Worm (Caenorhabditis elegans) whole organism, L1 larva: ENCODE data around the gene del-2.

ENCODE experiments used
- C16A3.4 ChIP-seq: fragments of 150-350 bp; optimal IDR thresholded peaks from 2 replicates; lab custom pipeline; 2014; ENCODE audit warnings: missing biosample characterization, missing genetic modification characterization
- C34B4.2 ChIP-seq: sonication (generic microtip); optimal IDR thresholded peaks from 2 replicates; lab custom pipeline; 2017; ENCODE audit warnings: mild to moderate bottlenecking, missing genetic modification characterization, missing compliant biosample characterization
- aha-1 ChIP-seq: fragments of 150-350 bp; optimal IDR thresholded peaks from 2 replicates; lab custom pipeline; 2014; ENCODE audit warnings: missing biosample characterization, missing genetic modification characterization
- aly-2 ChIP-seq: fragments of 150-350 bp; optimal IDR thresholded peaks from 2 replicates; lab custom pipeline; 2014; ENCODE audit warnings: missing biosample characterization, missing genetic modification characterization
- ama-1 ChIP-seq: fragments of 150-350 bp; optimal IDR thresholded peaks from 2 replicates; lab custom pipeline; 2014
- blmp-1 ChIP-seq: fragments of 150-350 bp; optimal IDR thresholded peaks from 2 replicates; lab custom pipeline; 2014; ENCODE audit warnings: missing biosample characterization, missing genetic modification characterization
- ceh-88 ChIP-seq: fragments of 200-800 bp; sonication (Bioruptor generic); IDR thresholded peaks from 2 replicates; pipeline ENCODE4 v1.3.6; 2022; ENCODE audit warnings: missing genetic modification characterization, missing compliant biosample characterization
- ceh-90 ChIP-seq: sonication (generic microtip); optimal IDR thresholded peaks from 2 replicates; lab custom pipeline; 2016; ENCODE audit warnings: missing genetic modification characterization, missing compliant biosample characterization
- dpl-1 ChIP-seq, 3 experiments: fragments of 150-350 bp in 2 of 3; sonication (generic microtip) in 1 of 3; optimal IDR thresholded peaks; 2 replicates each; lab custom pipeline; 2014 to 2017; ENCODE audit warnings: missing biosample characterization in 3 of 3, missing genetic modification characterization in 3 of 3, missing genetic modification reagents in 3 of 3
- dsc-1 ChIP-seq: sonication (generic microtip); optimal IDR thresholded peaks from 2 replicates; lab custom pipeline; 2016; ENCODE audit warnings: mild to moderate bottlenecking, missing genetic modification characterization, missing compliant biosample characterization
- efl-1 ChIP-seq, 4 experiments: fragments of 150-350 bp; optimal IDR thresholded peaks in 3 of 4; peaks in 1 of 4; 1 replicate in 1 of 4; 2 replicates in 3 of 4; lab custom pipeline; 2014; ENCODE audit warnings: missing biosample characterization in 2 of 4, missing genetic modification characterization in 2 of 4, missing genetic modification reagents in 2 of 4
- efl-3 ChIP-seq: fragments of 200-800 bp; sonication (Bioruptor generic); optimal IDR thresholded peaks from 2 replicates; lab custom pipeline; 2018; ENCODE audit warnings: mild to moderate bottlenecking, missing genetic modification characterization, missing compliant biosample characterization
- egl-27 ChIP-seq, 2 experiments: fragments of 150-350 bp in 1 of 2; sonication (generic microtip); optimal IDR thresholded peaks; 3 replicates each; lab custom pipeline; 2017 to 2018; ENCODE audit warnings: missing biosample characterization in 2 of 2, missing genetic modification characterization in 2 of 2, missing genetic modification reagents in 2 of 2
- elt-3 ChIP-seq, 6 experiments: fragments of 150-350 bp in 1 of 6; sonication (generic microtip); optimal IDR thresholded peaks; 2 replicates each; lab custom pipeline; 2017 to 2018; ENCODE audit warnings: missing biosample characterization in 6 of 6, missing genetic modification characterization in 6 of 6, inconsistent platforms in 1 of 6
- ets-5 ChIP-seq: fragments of 200-800 bp; sonication (Bioruptor generic); IDR thresholded peaks from 2 replicates; pipeline ENCODE4 v1.3.6; 2022; ENCODE audit warnings: missing genetic modification characterization, missing compliant biosample characterization
- fkh-10 ChIP-seq: sonication (generic microtip); optimal IDR thresholded peaks from 2 replicates; lab custom pipeline; 2017; ENCODE audit warnings: missing biosample characterization, missing genetic modification reagents, missing genetic modification characterization
- fkh-4 ChIP-seq: sonication (generic microtip); optimal IDR thresholded peaks from 2 replicates; lab custom pipeline; 2016; ENCODE audit warnings: missing compliant biosample characterization, missing genetic modification characterization, borderline replicate concordance
- fkh-8 ChIP-seq: sonication (generic microtip); optimal IDR thresholded peaks from 2 replicates; lab custom pipeline; 2016; ENCODE audit warnings: mild to moderate bottlenecking, missing genetic modification characterization, missing compliant biosample characterization
- grh-1 ChIP-seq: fragments of 200-800 bp; sonication (Bioruptor generic); IDR thresholded peaks from 2 replicates; pipeline ENCODE4 v1.3.6; 2022; ENCODE audit warnings: missing genetic modification reagents, missing genetic modification characterization, missing compliant biosample characterization
- hlh-4 ChIP-seq: sonication (generic microtip); optimal IDR thresholded peaks from 2 replicates; lab custom pipeline; 2016; ENCODE audit warnings: mild to moderate bottlenecking, missing genetic modification characterization, missing compliant biosample characterization
- lin-14 ChIP-seq: fragments of 200-800 bp; sonication (Bioruptor generic); optimal IDR thresholded peaks from 2 replicates; lab custom pipeline; 2018; ENCODE audit warnings: mild to moderate bottlenecking, missing genetic modification characterization, moderate library complexity, missing compliant biosample characterization
- lin-35 ChIP-seq, 2 experiments: fragments of 150-350 bp; optimal IDR thresholded peaks; 2 replicates each; lab custom pipeline; 2014; ENCODE audit warnings: missing biosample characterization in 2 of 2, missing genetic modification characterization in 2 of 2, missing genetic modification reagents in 2 of 2
- lin-39 ChIP-seq: fragments of 150-350 bp; optimal IDR thresholded peaks from 2 replicates; lab custom pipeline; 2014; ENCODE audit warnings: missing biosample characterization, missing genetic modification reagents, missing genetic modification characterization
- lir-3 ChIP-seq: sonication (generic microtip); optimal IDR thresholded peaks from 2 replicates; lab custom pipeline; 2016; ENCODE audit warnings: mild to moderate bottlenecking, missing genetic modification characterization, moderate library complexity, missing compliant biosample characterization; ENCODE audit not compliant: poor library complexity
- mab-9 ChIP-seq: fragments of 200-800 bp; sonication (Bioruptor generic); IDR thresholded peaks from 2 replicates; pipeline ENCODE4 v1.3.6; 2022; ENCODE audit warnings: missing genetic modification reagents, missing genetic modification characterization, missing compliant biosample characterization
- mep-1 ChIP-seq: fragments of 150-350 bp; optimal IDR thresholded peaks from 2 replicates; lab custom pipeline; 2014; ENCODE audit warnings: missing biosample characterization, missing genetic modification characterization
- nhr-12 ChIP-seq: sonication (generic microtip); optimal IDR thresholded peaks from 2 replicates; lab custom pipeline; 2017; ENCODE audit warnings: missing biosample characterization, missing genetic modification characterization
- nhr-20 ChIP-seq: sonication (generic microtip); optimal IDR thresholded peaks from 2 replicates; lab custom pipeline; 2016; ENCODE audit warnings: mild to moderate bottlenecking, missing genetic modification characterization, missing compliant biosample characterization
- nhr-237 ChIP-seq: fragments of 150-350 bp; optimal IDR thresholded peaks from 2 replicates; lab custom pipeline; 2014; ENCODE audit warnings: missing biosample characterization, missing genetic modification characterization
- nhr-28 ChIP-seq: fragments of 150-350 bp; optimal IDR thresholded peaks from 2 replicates; lab custom pipeline; 2014; ENCODE audit warnings: missing biosample characterization, missing genetic modification characterization
- nhr-71 ChIP-seq: sonication (generic microtip); optimal IDR thresholded peaks from 2 replicates; lab custom pipeline; 2016; ENCODE audit warnings: mild to moderate bottlenecking, missing genetic modification characterization, moderate library complexity, missing compliant biosample characterization
- nhr-77 ChIP-seq: fragments of 150-350 bp; optimal IDR thresholded peaks from 2 replicates; lab custom pipeline; 2014; ENCODE audit warnings: missing biosample characterization, missing genetic modification characterization
- nhr-85 ChIP-seq: sonication (generic microtip); peaks from one replicate; lab custom pipeline; 2016; ENCODE audit warnings: missing genetic modification characterization, inconsistent platforms, missing compliant biosample characterization
- nhr-90 ChIP-seq: sonication (generic microtip); optimal IDR thresholded peaks from 2 replicates; lab custom pipeline; 2016; ENCODE audit warnings: mild to moderate bottlenecking, missing genetic modification characterization, missing compliant biosample characterization; ENCODE audit not compliant: poor library complexity
- pag-3 ChIP-seq: sonication (generic microtip); optimal IDR thresholded peaks from 2 replicates; lab custom pipeline; 2017; ENCODE audit warnings: missing genetic modification characterization, mild to moderate bottlenecking, missing compliant biosample characterization, antibody characterized with exemption, borderline replicate concordance; ENCODE audit not compliant: insufficient read depth
- snu-23 ChIP-seq: sonication (generic microtip); optimal IDR thresholded peaks from 2 replicates; lab custom pipeline; 2016; ENCODE audit warnings: missing genetic modification characterization, missing compliant biosample characterization
- tbx-2 ChIP-seq: sonication (generic microtip); optimal IDR thresholded peaks from 2 replicates; lab custom pipeline; 2016; ENCODE audit warnings: missing genetic modification characterization, missing compliant biosample characterization
- tlp-1 ChIP-seq: fragments of 150-350 bp; optimal IDR thresholded peaks from 2 replicates; lab custom pipeline; 2014; ENCODE audit warnings: missing biosample characterization, missing genetic modification characterization
- unc-130 ChIP-seq: fragments of 150-350 bp; optimal IDR thresholded peaks from 2 replicates; lab custom pipeline; 2017; ENCODE audit warnings: missing biosample characterization, missing genetic modification characterization, inconsistent platforms
- unc-86 ChIP-seq: sonication (generic microtip); optimal IDR thresholded peaks from 2 replicates; lab custom pipeline; 2016; ENCODE audit warnings: missing genetic modification characterization, missing compliant biosample characterization
- vab-15 ChIP-seq: sonication (generic microtip); optimal IDR thresholded peaks from 2 replicates; lab custom pipeline; 2017; ENCODE audit warnings: missing genotype, mild to moderate bottlenecking, missing genetic modification characterization, missing compliant biosample characterization
- xbp-1 ChIP-seq: sonication (generic microtip); optimal IDR thresholded peaks from 2 replicates; lab custom pipeline; 2016; ENCODE audit warnings: missing genetic modification characterization, missing compliant biosample characterization
- ztf-4 ChIP-seq: fragments of 150-350 bp; optimal IDR thresholded peaks from 2 replicates; lab custom pipeline; 2014; ENCODE audit warnings: missing biosample characterization, missing genetic modification characterization

The del-2 gene

DNA sequence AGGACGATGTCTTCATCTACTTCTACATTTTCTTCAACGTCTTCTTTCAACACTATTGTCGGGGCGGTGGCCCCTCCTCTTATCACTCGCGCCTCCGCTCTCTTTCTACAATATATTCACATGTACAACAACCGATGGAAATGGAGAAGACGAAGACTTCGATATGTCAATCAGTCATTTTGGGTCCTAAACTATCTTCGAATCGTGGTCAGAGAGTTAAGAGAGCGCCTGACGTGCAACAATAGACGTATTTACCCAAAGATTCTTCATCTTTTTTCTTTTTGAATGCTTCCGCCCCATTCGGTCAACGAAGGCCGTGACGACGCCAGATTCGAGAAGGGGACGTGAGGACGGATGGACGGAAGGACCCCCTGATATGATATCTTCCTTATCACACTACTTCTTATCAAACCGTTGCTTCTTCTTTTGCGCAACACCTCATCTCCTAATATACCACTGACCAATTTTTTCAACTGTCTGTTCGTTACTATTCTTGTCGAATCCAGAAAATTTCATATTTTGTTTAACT is 8.8 kb downstream of the del-2 start (continued):
- no peak for TF ChIP-seq nhr-28
- no peak for TF ChIP-seq mep-1 (tag; lab: Kevin White, UChicago)
- TF ChIP-seq nhr-90 (tag; lab: Kevin White, UChicago), result no peak
- TF ChIP-seq nhr-12, result no peak
- no peak for TF ChIP-seq aly-2 (tag; lab: Kevin White, UChicago)
- no peak for TF ChIP-seq C16A3.4
- TF ChIP-seq ceh-88 (GFP tag; lab: Robert Waterston, UW), result no peak
- no peak for TF ChIP-seq dpl-1 (GFP tag; optimal IDR thresholded peaks at IDR 0.05; lab: Kevin White, UChicago)
- TF ChIP-seq ets-5, result no peak
- TF ChIP-seq vab-15, result no peak
- no peak for TF ChIP-seq lir-3

DNA sequence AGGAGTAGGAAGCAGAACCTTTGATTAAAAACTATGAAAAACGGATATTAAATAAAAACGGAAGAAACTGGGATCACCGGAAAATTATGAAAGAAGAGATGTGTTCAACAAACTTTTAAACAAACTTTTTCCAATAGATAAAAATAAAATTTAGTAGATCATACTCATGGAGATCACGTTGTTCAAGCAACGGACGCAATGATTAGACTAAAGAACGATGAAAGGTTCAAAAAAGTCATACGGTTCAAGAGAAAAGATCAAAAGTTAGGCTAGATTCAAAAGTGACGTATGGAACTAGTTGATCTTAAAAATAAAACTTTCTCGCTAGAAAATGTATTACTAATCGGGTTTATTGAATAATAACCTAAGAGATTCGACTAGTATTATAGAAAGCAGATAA is 9.7 kb downstream of the del-2 start:
- TF ChIP-seq dpl-1 (GFP tag; optimal IDR thresholded peaks at IDR 0.05; lab: Kevin White, UChicago), result no peak
- no peak for TF ChIP-seq xbp-1 (tag; lab: Kevin White, UChicago)
- no peak for TF ChIP-seq nhr-12
- peak in 2 of 6 experiments; percentile 39 to 65 for TF ChIP-seq elt-3 (tag; optimal IDR thresholded peaks at IDR 0.05; lab: Kevin White, UChicago)
- peak; percentile 16 for TF ChIP-seq nhr-71 (tag; lab: Kevin White, UChicago)
- no peak for TF ChIP-seq ceh-90
- TF ChIP-seq efl-3 (GFP tag; lab: Kevin White, UChicago), result no peak
- peak; percentile 49 for TF ChIP-seq blmp-1 (tag; lab: Kevin White, UChicago)
- TF ChIP-seq nhr-85, result no peak
- TF ChIP-seq nhr-20 (tag; lab: Kevin White, UChicago), result peak; percentile 19
- TF ChIP-seq aha-1 (tag; lab: Kevin White, UChicago), result no peak
- TF ChIP-seq vab-15, result no peak

DNA sequence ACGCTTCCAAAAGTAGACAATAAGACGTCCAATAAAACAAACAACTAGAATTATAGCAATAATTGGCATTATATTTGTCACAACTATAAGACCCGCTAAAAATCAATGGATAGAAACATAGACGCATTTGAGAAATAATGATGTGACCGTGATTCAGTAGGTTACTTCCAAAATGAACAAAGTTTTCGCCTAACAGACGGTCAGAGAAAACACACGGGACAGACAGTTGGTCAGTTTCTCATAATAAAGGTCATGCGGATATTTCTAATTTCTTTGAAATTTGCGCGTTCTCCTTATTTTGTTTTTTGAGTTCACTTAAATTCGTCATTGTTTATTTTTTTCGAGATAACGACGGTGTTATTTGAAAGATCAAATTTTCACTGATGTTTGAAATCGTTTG is 10.2 kb downstream of the del-2 start:
- TF ChIP-seq elt-3 (tag; optimal IDR thresholded peaks at IDR 0.05; lab: Kevin White, UChicago) (peak in 1 of 6 experiments; percentile 48), fkh-8 (tag; lab: Kevin White, UChicago) (no peak), lin-14 (peak; percentile 35), hlh-4 (tag; lab: Kevin White, UChicago) (no peak), efl-1 (optimal IDR thresholded peaks at IDR 0.05; lab: Kevin White, UChicago) (no peak), efl-1 (GFP tag; optimal IDR thresholded peaks at IDR 0.05 in 1 of 2; lab: Kevin White, UChicago) (peak in 1 of 2 experiments; percentile 8), lin-35 (GFP tag; optimal IDR thresholded peaks at IDR 0.05; lab: Kevin White, UChicago) (peak in 1 of 2 experiments; percentile 28), nhr-85 (peak; percentile 64), blmp-1 (tag; lab: Kevin White, UChicago) (peak; percentile 48)

DNA sequence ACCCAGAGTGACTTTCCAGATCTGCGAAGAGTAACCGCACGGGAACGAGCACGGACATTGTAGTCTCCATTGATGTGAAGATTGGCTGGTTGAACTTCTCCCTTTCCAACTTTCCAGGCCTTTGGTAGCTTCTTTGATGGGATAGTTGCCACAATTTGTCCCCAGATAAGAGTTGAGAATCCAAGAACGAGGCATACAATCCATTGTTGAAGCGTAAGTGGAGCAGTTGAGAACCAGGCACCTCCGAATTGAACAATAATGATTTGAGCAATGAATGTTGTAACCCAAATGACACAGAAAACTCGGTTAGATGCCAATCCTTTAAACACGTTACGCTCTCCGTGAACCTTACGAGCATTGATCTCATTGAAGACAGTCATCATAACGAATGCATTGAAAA is 14.8 kb downstream of the del-2 start:
- TF ChIP-seq lin-35 (GFP tag; optimal IDR thresholded peaks at IDR 0.05; lab: Kevin White, UChicago) (no peak), efl-1 (optimal IDR thresholded peaks at IDR 0.05; lab: Kevin White, UChicago) (no peak), efl-1 (GFP tag; optimal IDR thresholded peaks at IDR 0.05 in 1 of 2; lab: Kevin White, UChicago) (peak in 1 of 2 experiments; percentile 77), grh-1 (no peak)
- TF ChIP-seq, all 84 proteins: peak for 1

ce11 chrIV:9625829-9626228 is 16.0 kb downstream of the del-2 start:
- no peak for TF ChIP-seq pag-3 (tag; lab: Kevin White, UChicago)
- TF ChIP-seq lin-39 (tag; lab: Kevin White, UChicago), result no peak
- no peak for TF ChIP-seq mep-1 (tag; lab: Kevin White, UChicago)
- TF ChIP-seq unc-130, result no peak
- TF ChIP-seq nhr-237 (tag; lab: Kevin White, UChicago), result no peak
- no peak for TF ChIP-seq mab-9
- no peak for TF ChIP-seq C34B4.2 (tag; lab: Kevin White, UChicago)
- TF ChIP-seq aly-2 (tag; lab: Kevin White, UChicago), result no peak
- TF ChIP-seq tlp-1 (tag; lab: Kevin White, UChicago), result no peak
- peak; percentile 30 for TF ChIP-seq nhr-71 (tag; lab: Kevin White, UChicago)
- TF ChIP-seq nhr-85, result no peak
- no peak for TF ChIP-seq egl-27 (tag; optimal IDR thresholded peaks at IDR 0.05; lab: Kevin White, UChicago)
- TF ChIP-seq ztf-4 (tag; lab: Kevin White, UChicago), result no peak
- TF ChIP-seq C16A3.4, result no peak
- no peak for TF ChIP-seq ceh-90
- TF ChIP-seq hlh-4 (tag; lab: Kevin White, UChicago), result no peak
- no peak for TF ChIP-seq dsc-1 (tag; lab: Kevin White, UChicago)
- TF ChIP-seq nhr-28, result no peak
- TF ChIP-seq unc-86 (tag; lab: Kevin White, UChicago), result no peak
- TF ChIP-seq nhr-12, result no peak
- no peak for TF ChIP-seq fkh-10
- no peak for TF ChIP-seq ama-1 (lab: Kevin White, UChicago)
- TF ChIP-seq snu-23 (GFP tag; lab: Kevin White, UChicago), result peak; percentile 33
- TF ChIP-seq lin-14, result peak; percentile 10
- no peak for TF ChIP-seq fkh-4 (tag; lab: Kevin White, UChicago)
- no peak for TF ChIP-seq nhr-77 (tag; lab: Kevin White, UChicago)
- no peak for TF ChIP-seq tbx-2 (tag; lab: Kevin White, UChicago)
